Fruit fly (Drosophila melanogaster) Kc167 (cell line): ENCODE results near the gene CG42833.

ENCODE experiments used
- Myc ChIP-seq: fragments of >200 bp; optimal IDR thresholded peaks from 2 replicates; lab custom pipeline; 2017; ENCODE audit warnings: missing external identifiers
- Sin3A ChIP-seq: fragments of >200 bp; optimal IDR thresholded peaks from 2 replicates; lab custom pipeline; 2018; ENCODE audit warnings: missing external identifiers
- h ChIP-seq: fragments of >200 bp; optimal IDR thresholded peaks from 3 replicates; lab custom pipeline; 2018; ENCODE audit warnings: missing external identifiers
- insv ChIP-seq: fragments of >200 bp; optimal IDR thresholded peaks from 3 replicates; lab custom pipeline; 2018; ENCODE audit warnings: missing external identifiers
- psq ChIP-seq: fragments of >200 bp; optimal IDR thresholded peaks from 2 replicates; lab custom pipeline; 2017; ENCODE audit warnings: missing external identifiers
- ttk ChIP-seq: sonication (Bioruptor generic); optimal IDR thresholded peaks from 2 replicates; lab custom pipeline; 2017; ENCODE audit warnings: missing external identifiers

CG42833 gene

DNA sequence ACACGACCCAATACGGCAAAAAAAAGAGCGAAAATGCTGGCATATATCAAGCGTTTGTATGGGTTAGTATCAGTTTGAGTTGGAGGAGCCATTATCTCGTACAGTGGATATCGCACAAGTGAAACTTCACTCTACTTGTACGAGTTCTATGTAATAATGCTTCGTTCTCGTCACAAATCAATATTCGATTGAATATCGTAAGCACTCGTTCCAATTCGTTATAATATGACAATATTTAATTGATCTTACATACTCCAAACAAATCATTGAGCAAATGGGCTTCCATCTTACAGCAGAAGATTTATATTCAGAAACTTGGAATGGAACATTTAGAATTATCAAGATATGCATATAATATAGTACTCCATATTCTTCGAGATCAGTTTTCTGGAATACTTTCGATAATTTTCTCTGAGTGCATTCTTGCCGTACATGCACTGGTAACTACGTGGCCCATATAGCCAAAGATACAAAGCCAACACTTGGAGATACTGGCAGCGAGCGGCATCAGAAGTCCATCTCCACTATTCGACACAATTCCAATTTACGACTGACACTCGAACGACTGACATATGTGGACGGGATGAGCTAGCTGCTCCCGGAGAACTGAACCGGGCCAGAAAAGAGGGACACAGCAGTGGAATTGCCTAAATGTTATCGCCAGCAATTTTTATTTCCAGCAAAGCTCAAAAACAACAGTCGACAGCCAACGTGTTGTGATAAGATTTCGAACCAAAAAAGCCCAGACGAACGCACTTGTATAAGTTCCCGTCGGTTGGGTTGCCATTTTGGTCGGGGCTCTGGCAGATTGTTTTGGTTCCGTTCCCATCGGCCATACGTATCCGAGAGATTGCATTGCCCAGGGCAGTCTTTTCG lies 6.8 kb upstream of the CG42833 start:
- TF ChIP-seq Sin3A (lab: Kevin White, UChicago) (no peak), psq (lab: Kevin White, UChicago) (no peak), ttk (lab: Kevin White, UChicago) (no peak), h (lab: Kevin White, UChicago) (no peak), insv (lab: Kevin White, UChicago) (no peak), Myc (lab: Kevin White, UChicago) (no peak)

DNA sequence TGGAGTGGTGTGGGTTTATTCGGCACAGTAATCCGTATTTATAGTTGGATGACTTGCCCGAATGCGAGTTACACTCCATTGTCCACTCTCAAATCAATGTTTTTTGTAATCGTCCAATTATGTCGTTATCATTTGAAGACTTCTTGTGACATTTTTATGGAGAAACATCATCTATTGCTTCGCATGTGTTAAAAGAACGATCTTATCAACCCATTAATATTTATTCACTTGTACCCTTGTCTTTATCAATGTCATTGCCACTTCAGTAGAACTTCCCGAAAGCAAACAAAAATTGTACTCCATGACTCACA lies 6.2 kb upstream of the CG42833 start:
- no peak for TF ChIP-seq psq (lab: Kevin White, UChicago)
- no peak for TF ChIP-seq Sin3A (lab: Kevin White, UChicago)
- no peak for TF ChIP-seq h (lab: Kevin White, UChicago)
- TF ChIP-seq insv (lab: Kevin White, UChicago) = no peak
- TF ChIP-seq ttk (lab: Kevin White, UChicago) = no peak
- TF ChIP-seq Myc (lab: Kevin White, UChicago) = no peak

DNA sequence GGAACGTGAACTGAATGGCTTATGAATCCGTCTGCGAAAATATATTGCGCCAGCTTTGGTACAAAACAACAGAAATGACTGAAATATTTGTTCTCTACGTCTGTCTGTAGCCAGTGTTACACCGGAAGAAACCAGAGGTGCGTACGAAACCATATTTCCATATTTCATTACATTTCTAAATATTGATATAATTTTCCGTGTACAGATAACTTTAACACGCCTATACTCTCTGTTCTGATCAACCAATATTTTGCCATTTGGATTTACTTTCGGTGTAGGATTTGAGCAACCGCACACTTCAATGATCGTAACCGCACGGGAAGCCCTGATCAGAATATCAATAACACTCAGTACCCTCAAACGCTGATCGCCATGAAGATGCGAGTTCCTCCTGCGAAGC lies 5.2 kb upstream of the CG42833 start:
- TF ChIP-seq ttk (lab: Kevin White, UChicago) (no peak), psq (lab: Kevin White, UChicago) (no peak), h (lab: Kevin White, UChicago) (no peak), insv (lab: Kevin White, UChicago) (no peak), Myc (lab: Kevin White, UChicago) (no peak), Sin3A (lab: Kevin White, UChicago) (no peak)

DNA sequence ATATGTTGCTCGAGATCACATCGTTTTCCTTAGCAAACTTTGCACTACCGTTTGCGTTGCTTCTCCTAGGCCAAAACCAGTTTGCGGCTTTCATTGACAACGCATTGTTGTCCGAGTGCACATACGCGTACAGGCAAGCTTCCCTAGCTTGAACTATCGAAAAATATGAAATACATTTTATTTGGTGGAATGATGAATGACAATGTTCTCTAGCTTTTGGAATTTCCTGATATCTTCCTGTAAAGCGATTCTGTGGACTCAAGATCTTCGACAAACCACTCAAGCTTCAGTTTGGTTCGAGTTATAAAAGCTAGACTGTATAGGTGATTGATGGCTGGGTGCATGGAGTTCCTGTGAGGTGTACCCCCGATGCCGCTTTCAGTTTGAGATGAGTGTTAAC lies 4.0 kb upstream of the CG42833 start:
- no peak for TF ChIP-seq insv (lab: Kevin White, UChicago)
- no peak for TF ChIP-seq Myc (lab: Kevin White, UChicago)
- TF ChIP-seq psq (lab: Kevin White, UChicago) = no peak
- no peak for TF ChIP-seq Sin3A (lab: Kevin White, UChicago)
- TF ChIP-seq h (lab: Kevin White, UChicago) = no peak
- TF ChIP-seq ttk (lab: Kevin White, UChicago) = no peak

DNA sequence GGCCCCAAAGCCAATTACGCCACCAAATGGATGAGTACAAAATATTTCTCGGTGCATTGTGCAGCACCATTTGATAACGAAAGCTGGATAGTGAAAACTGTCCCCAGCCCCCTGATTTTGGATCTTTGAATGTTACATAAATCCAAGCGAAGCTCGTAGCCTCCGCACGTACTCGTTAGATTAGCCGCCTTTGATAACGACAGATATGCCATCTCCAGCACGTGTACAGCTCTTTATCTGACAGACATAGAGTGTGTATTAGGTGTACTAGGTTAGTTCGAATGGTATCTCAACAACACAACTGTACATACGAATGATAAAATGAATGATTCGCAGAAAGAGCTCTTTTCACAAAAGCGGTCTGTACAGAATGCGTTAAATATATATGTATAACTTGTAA lies 3.6 kb upstream of the CG42833 start:
- TF ChIP-seq psq (lab: Kevin White, UChicago) (no peak), insv (lab: Kevin White, UChicago) (no peak), h (lab: Kevin White, UChicago) (no peak), Sin3A (lab: Kevin White, UChicago) (no peak), ttk (lab: Kevin White, UChicago) (no peak), Myc (lab: Kevin White, UChicago) (no peak)

DNA sequence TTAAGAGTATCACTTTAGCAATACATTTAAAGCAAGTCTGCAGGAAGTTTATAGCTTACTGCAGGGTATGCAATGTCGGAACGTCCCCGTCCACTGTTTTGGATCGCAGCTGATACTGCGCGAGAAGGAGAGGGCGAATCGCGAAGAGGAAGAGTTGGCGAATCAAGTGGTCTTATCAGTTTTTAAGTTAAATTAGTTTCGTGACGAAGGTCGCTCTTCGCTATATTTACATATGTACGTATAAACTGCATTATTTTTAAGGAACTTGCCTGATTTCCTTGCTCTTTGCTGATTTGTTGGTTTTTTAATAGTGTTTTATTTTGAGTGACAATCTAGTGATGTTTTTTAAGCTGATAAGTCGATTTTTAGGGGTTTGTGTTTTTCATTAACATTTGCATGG lies 2.7 kb upstream of the CG42833 start:
- TF ChIP-seq Myc (lab: Kevin White, UChicago) = no peak

DNA sequence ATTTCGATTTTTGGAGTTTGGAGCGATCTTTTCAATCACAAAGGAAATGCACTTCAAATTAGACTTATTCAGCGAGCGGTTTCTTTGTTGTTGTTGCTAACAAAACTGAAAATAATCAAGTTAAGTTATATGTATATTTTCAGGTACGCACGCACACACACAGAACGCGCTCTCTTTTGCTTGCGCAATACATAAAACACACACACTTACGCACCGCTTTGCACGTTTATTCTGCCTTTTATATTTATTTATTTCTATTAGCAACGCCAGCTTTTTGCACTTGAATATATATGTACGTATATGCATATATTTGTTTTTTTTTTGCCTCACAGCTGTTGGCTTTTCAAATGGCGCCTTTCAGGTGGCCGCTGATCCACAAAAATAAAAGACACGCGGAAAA lies 2.2 kb upstream of the CG42833 start:
- TF ChIP-seq ttk (lab: Kevin White, UChicago) (no peak), psq (lab: Kevin White, UChicago) (no peak), insv (lab: Kevin White, UChicago) (no peak), Myc (lab: Kevin White, UChicago) (no peak)

DNA sequence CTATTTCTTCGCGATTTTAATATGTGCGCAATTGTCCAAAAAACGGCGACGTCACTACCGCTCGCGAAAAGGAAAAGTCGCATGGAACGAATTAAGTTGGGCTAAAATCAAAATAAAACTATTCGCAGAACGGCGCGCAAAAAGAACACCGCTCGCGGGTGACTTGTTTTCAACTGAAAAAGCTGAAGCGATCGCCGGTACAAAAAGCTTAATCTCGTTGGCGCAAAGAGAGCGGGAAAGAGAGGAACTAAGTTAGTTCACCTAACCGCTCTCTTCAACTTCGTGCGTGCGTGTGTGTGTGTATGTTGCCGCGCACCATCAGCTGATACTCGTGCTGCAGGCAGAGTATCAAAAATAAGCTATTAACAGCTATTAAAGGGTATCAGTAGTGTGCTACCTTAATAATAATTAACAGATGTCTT lies 1.7 kb upstream of the CG42833 start, which contains the start of gene CG42674:
Gene CG42674 (minus strand): TSS at position 180 of the 422 bp plus-strand sequence.
- TF ChIP-seq ttk (lab: Kevin White, UChicago) = no peak
- TF ChIP-seq insv (lab: Kevin White, UChicago) = no peak
- TF ChIP-seq Myc (lab: Kevin White, UChicago) = no peak
- no peak for TF ChIP-seq h (lab: Kevin White, UChicago)
- no peak for TF ChIP-seq Sin3A (lab: Kevin White, UChicago)
- TF ChIP-seq psq (lab: Kevin White, UChicago) = no peak

DNA sequence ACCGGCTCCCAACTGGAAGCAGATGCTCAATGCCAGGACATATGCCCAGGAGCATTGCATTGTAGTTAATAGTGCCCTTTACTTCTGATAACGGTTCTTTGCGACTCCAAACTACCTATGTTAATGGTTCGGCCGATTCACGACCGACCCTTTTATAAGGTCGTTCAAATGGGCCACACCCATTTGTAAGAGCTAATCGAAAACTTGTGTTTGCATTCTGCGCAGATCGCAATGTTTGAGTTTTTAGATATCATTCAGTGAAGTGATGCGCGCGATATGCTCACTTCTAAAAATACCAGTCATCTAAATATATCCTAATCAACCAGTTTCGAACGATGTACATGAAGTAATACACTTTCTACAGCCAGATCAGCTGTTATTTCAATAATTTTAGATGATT lies 1.6 kb downstream of the CG42833 start, which contains the start of gene obst-F:
Gene obst-F (minus strand): TSS at position 101 of the 400 bp plus-strand sequence.
- TF ChIP-seq Sin3A (lab: Kevin White, UChicago) (no peak), h (lab: Kevin White, UChicago) (no peak), ttk (lab: Kevin White, UChicago) (no peak), Myc (lab: Kevin White, UChicago) (no peak), psq (lab: Kevin White, UChicago) (no peak), insv (lab: Kevin White, UChicago) (no peak)

DNA sequence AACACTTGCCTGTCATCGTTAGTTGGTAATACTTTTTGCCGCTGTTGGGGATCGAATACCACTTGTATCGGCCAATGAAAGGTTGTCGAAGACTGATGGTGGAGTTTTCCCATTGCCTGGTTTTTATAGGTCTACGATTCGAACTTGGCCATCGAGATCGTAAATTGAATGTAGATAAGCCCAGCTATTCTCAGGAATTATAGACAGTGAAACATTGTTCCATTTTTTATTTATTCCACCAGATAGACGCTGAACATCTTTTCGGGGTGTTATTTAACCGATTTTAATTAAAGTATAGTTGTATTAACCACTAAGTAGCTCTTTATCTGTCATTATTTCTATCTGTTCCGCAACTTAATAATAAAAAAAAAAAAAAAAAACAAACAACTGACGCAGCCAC lies 3.7 kb downstream of the CG42833 start, which contains the start of gene CG7298:
Gene CG7298 (minus strand): TSS at position 101 of the 400 bp plus-strand sequence.
- no peak for TF ChIP-seq Myc (lab: Kevin White, UChicago)
- no peak for TF ChIP-seq psq (lab: Kevin White, UChicago)
- TF ChIP-seq insv (lab: Kevin White, UChicago) = no peak
- no peak for TF ChIP-seq ttk (lab: Kevin White, UChicago)
- no peak for TF ChIP-seq Sin3A (lab: Kevin White, UChicago)

DNA sequence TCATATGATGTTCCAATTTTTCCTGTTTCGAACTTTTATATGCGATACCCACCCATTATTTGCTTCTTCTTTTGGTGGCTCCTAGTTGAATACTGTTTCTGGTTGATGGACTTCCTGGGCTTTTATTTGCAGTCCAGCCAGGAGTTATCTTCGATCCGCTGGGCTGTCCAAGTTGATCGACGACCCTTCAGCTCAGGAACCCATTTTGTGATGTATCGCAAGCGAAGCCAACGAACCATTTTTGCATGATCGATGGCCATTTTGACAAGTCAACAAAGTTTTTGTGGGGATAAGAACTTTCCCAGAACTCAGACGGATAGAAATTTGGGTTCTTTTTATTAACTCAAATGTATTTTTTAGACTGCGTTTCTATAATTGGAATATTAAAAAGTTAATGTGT lies 6.1 kb downstream of the CG42833 start, which contains the start of gene CG7290:
Gene CG7290 (minus strand): TSS at position 101 of the 400 bp plus-strand sequence.
- TF ChIP-seq h (lab: Kevin White, UChicago) (no peak), insv (lab: Kevin White, UChicago) (no peak), Sin3A (lab: Kevin White, UChicago) (no peak), Myc (lab: Kevin White, UChicago) (no peak), psq (lab: Kevin White, UChicago) (no peak), ttk (lab: Kevin White, UChicago) (no peak)
